Worm (Caenorhabditis elegans) whole organism, L4 larva: ENCODE data around the gene K10G4.5.

ENCODE experiments used
- D1046.2 ChIP-seq: fragments of 200-800 bp; sonication (Bioruptor generic); IDR thresholded peaks from 2 replicates; pipeline ENCODE4 v1.3.6; 2022; ENCODE audit warnings: missing genetic modification characterization, missing compliant biosample characterization
- F44E2.7 ChIP-seq: fragments of 200-800 bp; sonication (Bioruptor generic); IDR thresholded peaks from 2 replicates; pipeline ENCODE4 v2.1.2; 2022; ENCODE audit warnings: missing genetic modification characterization, missing compliant biosample characterization
- R02D3.7 ChIP-seq: fragments of 150-350 bp; sonication (generic microtip); optimal IDR thresholded peaks from 3 replicates; lab custom pipeline; 2014; ENCODE audit warnings: missing biosample characterization, missing genetic modification characterization
- T20F7.1 ChIP-seq: fragments of 200-800 bp; sonication (Bioruptor generic); optimal IDR thresholded peaks from 2 replicates; lab custom pipeline; 2018; ENCODE audit warnings: mild to moderate bottlenecking, missing genetic modification characterization, missing compliant biosample characterization
- T26A8.4 ChIP-seq: fragments of 200-800 bp; sonication (Bioruptor generic); IDR thresholded peaks from 2 replicates; pipeline ENCODE4 v1.3.6; 2022; ENCODE audit warnings: missing genetic modification characterization, missing compliant biosample characterization
- Y75B8A.6 ChIP-seq: fragments of 200-800 bp; sonication (Bioruptor generic); IDR thresholded peaks from 2 replicates; pipeline ENCODE4 v1.3.6; 2022; ENCODE audit warnings: missing genetic modification reagents, missing genetic modification characterization, missing compliant biosample characterization
- ZK337.2 ChIP-seq: fragments of 200-800 bp; sonication (Bioruptor generic); IDR thresholded peaks from 2 replicates; pipeline ENCODE4 v1.3.6; 2022; ENCODE audit warnings: missing genetic modification reagents, missing genetic modification characterization, missing compliant biosample characterization
- aha-1 ChIP-seq: fragments of 150-350 bp; peaks from one replicate; lab custom pipeline; 2014; ENCODE audit warnings: missing biosample characterization, missing genetic modification characterization
- ama-1 ChIP-seq: fragments of 150-350 bp; optimal IDR thresholded peaks from 2 replicates; lab custom pipeline; 2014; ENCODE audit warnings: inconsistent platforms, mixed read lengths
- attf-4 ChIP-seq: sonication (generic microtip); optimal IDR thresholded peaks from 3 replicates; lab custom pipeline; 2017; ENCODE audit warnings: missing biosample characterization, missing genetic modification characterization
- ceh-44 ChIP-seq: fragments of 200-800 bp; sonication (Bioruptor generic); IDR thresholded peaks from 2 replicates; pipeline ENCODE4 v1.3.6; 2022; ENCODE audit warnings: missing genetic modification reagents, missing genetic modification characterization, missing compliant biosample characterization
- ceh-62 ChIP-seq: sonication (generic microtip); optimal IDR thresholded peaks from 2 replicates; lab custom pipeline; 2017; ENCODE audit warnings: missing biosample characterization, missing genetic modification characterization
- daf-19 ChIP-seq: fragments of 200-800 bp; sonication (Bioruptor generic); conservative IDR thresholded peaks from 2 replicates; pipeline ENCODE4 v1.3.6; 2022; ENCODE audit warnings: missing genetic modification characterization, missing compliant biosample characterization
- dpl-1 ChIP-seq: fragments of 150-350 bp; optimal IDR thresholded peaks from 2 replicates; lab custom pipeline; 2014; ENCODE audit warnings: missing biosample characterization, missing genetic modification reagents, missing genetic modification characterization
- duxl-1 ChIP-seq: sonication (generic microtip); optimal IDR thresholded peaks from 2 replicates; lab custom pipeline; 2016; ENCODE audit warnings: mild to moderate bottlenecking, missing genetic modification characterization, moderate library complexity, missing compliant biosample characterization; ENCODE audit not compliant: poor library complexity
- dve-1 ChIP-seq: sonication (generic microtip); optimal IDR thresholded peaks from 2 replicates; lab custom pipeline; 2017; ENCODE audit warnings: antibody characterized with exemption, mild to moderate bottlenecking, missing genetic modification characterization, missing compliant biosample characterization; ENCODE audit not compliant: insufficient read depth
- egl-43 ChIP-seq: fragments of 200-800 bp; sonication (Bioruptor generic); IDR thresholded peaks from 2 replicates; pipeline ENCODE4 v1.3.6; 2022; ENCODE audit warnings: missing genetic modification reagents, missing genetic modification characterization, missing compliant biosample characterization
- fkh-10 ChIP-seq: fragments of 150-350 bp; optimal IDR thresholded peaks from 2 replicates; lab custom pipeline; 2014; ENCODE audit warnings: missing biosample characterization, missing genetic modification reagents, missing genetic modification characterization
- fos-1 ChIP-seq: fragments of 150-350 bp; optimal IDR thresholded peaks from 2 replicates; lab custom pipeline; 2014; ENCODE audit warnings: missing biosample characterization, missing genetic modification characterization
- hif-1 ChIP-seq, 2 experiments: sonication (generic microtip); optimal IDR thresholded peaks; 2 replicates each; lab custom pipeline; 2016 to 2017; ENCODE audit warnings: missing compliant biosample characterization in 2 of 2, missing genetic modification characterization in 2 of 2, missing genetic modification reagents in 2 of 2, missing genotype in 2 of 2, mild to moderate bottlenecking in 1 of 2
- lim-7 ChIP-seq: fragments of 200-800 bp; sonication (Bioruptor generic); IDR thresholded peaks from 2 replicates; pipeline ENCODE4 v1.3.6; 2022; ENCODE audit warnings: missing genetic modification characterization, missing compliant biosample characterization
- lin-1 ChIP-seq: fragments of 200-800 bp; sonication (Bioruptor generic); IDR thresholded peaks from 2 replicates; pipeline ENCODE4 v1.3.6; 2022; ENCODE audit warnings: missing genetic modification reagents, missing genetic modification characterization, missing compliant biosample characterization
- madf-5 ChIP-seq, 2 experiments: fragments of 200-800 bp; sonication (Bioruptor generic); IDR thresholded peaks; 2 replicates each; pipeline ENCODE4 v1.3.6; 2022; ENCODE audit warnings: missing compliant biosample characterization in 2 of 2, missing genetic modification characterization in 2 of 2
- mxl-2 ChIP-seq: fragments of 200-800 bp; sonication (Bioruptor generic); conservative IDR thresholded peaks from 2 replicates; pipeline ENCODE4 v1.3.6; 2022; ENCODE audit warnings: missing genetic modification reagents, missing genetic modification characterization, missing compliant biosample characterization
- mxl-3 ChIP-seq: fragments of 200-800 bp; sonication (Bioruptor generic); optimal IDR thresholded peaks from 2 replicates; lab custom pipeline; 2018; ENCODE audit warnings: mild to moderate bottlenecking, missing genetic modification characterization, missing compliant biosample characterization
- nhr-10 ChIP-seq: fragments of 150-350 bp; optimal IDR thresholded peaks from 2 replicates; lab custom pipeline; 2014; ENCODE audit warnings: missing biosample characterization, missing genetic modification characterization
- nhr-11 ChIP-seq: fragments of 150-350 bp; optimal IDR thresholded peaks from 2 replicates; lab custom pipeline; 2014; ENCODE audit warnings: missing biosample characterization, missing genetic modification characterization
- nhr-41 ChIP-seq: fragments of 200-800 bp; sonication (Bioruptor generic); IDR thresholded peaks from 2 replicates; pipeline ENCODE4 v1.3.6; 2022; ENCODE audit warnings: missing genetic modification reagents, missing genetic modification characterization, missing compliant biosample characterization
- nhr-42 ChIP-seq: fragments of 200-800 bp; sonication (Bioruptor generic); IDR thresholded peaks from 2 replicates; pipeline ENCODE4 v1.3.6; 2022; ENCODE audit warnings: missing genetic modification characterization, missing compliant biosample characterization
- pqm-1 ChIP-seq: sonication (generic microtip); optimal IDR thresholded peaks from 2 replicates; lab custom pipeline; 2017; ENCODE audit warnings: missing biosample characterization, missing genetic modification characterization
- set-16 ChIP-seq: fragments of 200-800 bp; sonication (Bioruptor generic); IDR thresholded peaks from 2 replicates; pipeline ENCODE4 v1.3.6; 2022; ENCODE audit warnings: missing genetic modification reagents, missing genetic modification characterization, missing compliant biosample characterization
- tra-1 ChIP-seq: fragments of 200-800 bp; sonication (Bioruptor generic); IDR thresholded peaks from 2 replicates; pipeline ENCODE4 v1.3.6; 2022; ENCODE audit warnings: missing genetic modification reagents, missing genetic modification characterization, missing compliant biosample characterization
- unc-39 ChIP-seq: sonication (generic microtip); optimal IDR thresholded peaks from 2 replicates; lab custom pipeline; 2017; ENCODE audit warnings: missing biosample characterization, missing genetic modification characterization
- unc-62 ChIP-seq, 3 experiments: fragments of 150-350 bp in 1 of 3; sonication (generic microtip); optimal IDR thresholded peaks in 2 of 3; peaks in 1 of 3; 1 replicate in 1 of 3; 2 replicates in 2 of 3; lab custom pipeline; 2014 to 2017; ENCODE audit warnings: missing biosample characterization in 3 of 3, missing genetic modification characterization in 3 of 3, missing genetic modification reagents in 3 of 3, missing genotype in 1 of 3
- vab-7 ChIP-seq: fragments of 200-800 bp; sonication (Bioruptor generic); IDR thresholded peaks from 2 replicates; pipeline ENCODE4 v1.3.6; 2022; ENCODE audit warnings: missing genetic modification reagents, missing genetic modification characterization, missing compliant biosample characterization
- zfp-2 ChIP-seq: sonication (generic microtip); optimal IDR thresholded peaks from 2 replicates; lab custom pipeline; 2016; ENCODE audit warnings: mild to moderate bottlenecking, missing genetic modification characterization, missing compliant biosample characterization

Gene K10G4.5

ce11 chrV:17261385-17261784 is 39.9 kb downstream of the K10G4.5 start:
- TF ChIP-seq vab-7 (GFP tag; lab: Robert Waterston, UW) (no peak), lim-7 (GFP tag; lab: Robert Waterston, UW) (0 out of 2 replicates have a peak, but pooled peaks have one; percentile 37), attf-4 (tag; lab: Kevin White, UChicago) (no peak)

ce11 chrV:17258868-17259267 is 42.4 kb downstream of the K10G4.5 start, which contains the start of gene fbxa-85:
Gene fbxa-85 (plus strand): TSS chrV:17259168.
- TF ChIP-seq tra-1 (GFP tag; lab: Robert Waterston, UW): no peak
- peak in 1 of 2 experiments; percentile 72 for TF ChIP-seq unc-62 (GFP tag; optimal IDR thresholded peaks at IDR 0.05 in 1 of 2; lab: Kevin White, UChicago)
- no peak for TF ChIP-seq unc-62 (tag; optimal IDR thresholded peaks at IDR 0.05; lab: Kevin White, UChicago)
- no peak for TF ChIP-seq R02D3.7 (tag; lab: Kevin White, UChicago)

- no peak for TF ChIP-seq T26A8.4 (GFP tag; lab: Robert Waterston, UW)
- peak; percentile 32 for TF ChIP-seq pqm-1 (tag; lab: Kevin White, UChicago)
- TF ChIP-seq aha-1 (tag; lab: Kevin White, UChicago): no peak
- no peak for TF ChIP-seq nhr-41 (GFP tag; lab: Robert Waterston, UW)
- TF ChIP-seq dpl-1 (GFP tag; lab: Kevin White, UChicago): no peak
- no peak for TF ChIP-seq mxl-2 (GFP tag; lab: Robert Waterston, UW)
- TF ChIP-seq ceh-62: no peak
- TF ChIP-seq nhr-42 (GFP tag; lab: Robert Waterston, UW): no peak
- TF ChIP-seq fos-1 (tag; lab: Kevin White, UChicago): no peak
- no peak for TF ChIP-seq ceh-44 (GFP tag; lab: Robert Waterston, UW)
- no peak for TF ChIP-seq nhr-11 (tag; lab: Kevin White, UChicago)
- TF ChIP-seq lim-7 (GFP tag; lab: Robert Waterston, UW): no peak
- TF ChIP-seq zfp-2: no peak
- TF ChIP-seq madf-5 (GFP tag; IDR thresholded peaks at IDR 0.05; lab: Robert Waterston, UW): no peak
- TF ChIP-seq F44E2.7 (GFP tag; lab: Robert Waterston, UW): no peak
- no peak for TF ChIP-seq mxl-3 (GFP tag; lab: Kevin White, UChicago)
- no peak for TF ChIP-seq egl-43 (GFP tag; lab: Robert Waterston, UW)
- TF ChIP-seq unc-62 (GFP tag; optimal IDR thresholded peaks at IDR 0.05 in 1 of 2; lab: Kevin White, UChicago): peak in 1 of 2 experiments; percentile 1
- TF ChIP-seq unc-62 (tag; optimal IDR thresholded peaks at IDR 0.05; lab: Kevin White, UChicago): no peak
- TF ChIP-seq Y75B8A.6 (GFP tag; lab: Robert Waterston, UW): no peak
- TF ChIP-seq dve-1: no peak
- no peak for TF ChIP-seq D1046.2 (GFP tag; lab: Robert Waterston, UW)
- TF ChIP-seq duxl-1 (tag; lab: Kevin White, UChicago): peak; percentile 64
- TF ChIP-seq lin-1 (GFP tag; lab: Robert Waterston, UW): no peak
- TF ChIP-seq fkh-10 (GFP tag; lab: Kevin White, UChicago): no peak
Observed at ce11 chrV:17258244-17258643, 43.0 kb downstream of the K10G4.5 start.

ce11 chrV:17257637-17258036 is 43.6 kb downstream of the K10G4.5 start:
- TF ChIP-seq unc-39 (no peak), set-16 (GFP tag; lab: Robert Waterston, UW) (peak; percentile 59; the same call in 1 of the 2 replicates)

- TF ChIP-seq madf-5 (GFP tag; IDR thresholded peaks at IDR 0.05; lab: Robert Waterston, UW) (no peak), daf-19 (GFP tag; lab: Robert Waterston, UW) (no peak), ZK337.2 (GFP tag; lab: Robert Waterston, UW) (no peak), unc-62 (GFP tag; optimal IDR thresholded peaks at IDR 0.05 in 1 of 2; lab: Kevin White, UChicago) (no peak), unc-62 (tag; optimal IDR thresholded peaks at IDR 0.05; lab: Kevin White, UChicago) (no peak), nhr-10 (tag; lab: Kevin White, UChicago) (no peak), hif-1 (tag; optimal IDR thresholded peaks at IDR 0.05; lab: Kevin White, UChicago) (no peak), ama-1 (lab: Kevin White, UChicago) (no peak), T20F7.1 (GFP tag; lab: Kevin White, UChicago) (no peak)
Observed at ce11 chrV:17255454-17255853, 45.8 kb downstream of the K10G4.5 start, which contains the start of gene srh-115. Gene srh-115 (plus strand): TSS chrV:17255754.
